Worm (Caenorhabditis elegans): Measurements from ENCODE around the gene cyp-33C12.
A peak's percentile ranks its signal among the peaks of the same experiment; 100 is the strongest.

DNA sequence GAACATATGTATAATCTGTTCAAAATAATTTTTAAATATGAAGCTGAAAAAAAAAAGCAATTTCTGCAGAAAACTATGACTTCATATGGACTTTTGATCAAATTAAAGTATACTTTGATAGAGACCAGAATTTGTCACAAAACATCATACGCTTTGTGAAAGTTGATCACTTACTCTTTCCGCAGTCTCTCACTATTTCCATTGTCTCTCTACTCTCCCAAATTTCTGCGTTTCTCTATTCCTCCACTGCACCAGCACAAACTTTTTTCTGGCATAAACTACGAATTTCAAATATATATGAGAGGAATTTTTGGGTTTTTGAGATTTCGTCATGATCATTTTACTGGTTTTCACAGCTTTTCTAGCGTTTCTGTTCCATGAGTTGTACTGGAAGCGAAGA lies 31.6 kb upstream of the cyp-33C12 start, which contains the start of gene cyp-33C4:
- TF ChIP-seq snpc-4 (tag; optimal IDR thresholded peaks at IDR 0.05) (no peak), R02D3.7 (tag; optimal IDR thresholded peaks at IDR 0.05) (no peak), nhr-12 (tag; optimal IDR thresholded peaks at IDR 0.05) (no peak), ama-1 (optimal IDR thresholded peaks at IDR 0.05) (no peak), aly-2 (tag; optimal IDR thresholded peaks at IDR 0.05) (no peak), egl-27 (tag; optimal IDR thresholded peaks at IDR 0.05) (no peak), fos-1 (tag; optimal IDR thresholded peaks at IDR 0.05) (no peak), ceh-9 (tag; optimal IDR thresholded peaks at IDR 0.05) (no peak), jun-1 (tag; optimal IDR thresholded peaks at IDR 0.05) (peak; percentile 25)
